Fruit fly (Drosophila melanogaster) S2 (cell line): ENCODE measurements around the gene CG12106.

ENCODE experiments used
- CG8478 ChIP-seq: fragments of >200 bp; optimal IDR thresholded peaks from 2 replicates; lab custom pipeline; 2018
- CTCF ChIP-seq, 2 experiments: fragments of >200 bp; optimal IDR thresholded peaks; 2 replicates each; lab custom pipeline; 2018

- TF ChIP-seq CG8478 (lab: Kevin White, UChicago) (no peak), CTCF (optimal IDR thresholded peaks at IDR 0.05; lab: Kevin White, UChicago) (no peak)
These were observed 28.9 kb upstream of the CG12106 start for dm6 chrX:9164510-9165506.
